Fruit fly (Drosophila melanogaster) whole organism, embryonic: Measurements from ENCODE around the gene CG4757.

Experiments
- BtbVII ChIP-seq: fragments of 200-800 bp; sonication (Bioruptor generic); optimal IDR thresholded peaks from 3 replicates; lab custom pipeline; 2017; ENCODE audit warnings: missing biosample characterization, mild to moderate bottlenecking, missing genetic modification characterization
- CG12104 ChIP-seq: fragments of 200-800 bp; sonication (Bioruptor generic); optimal IDR thresholded peaks from 3 replicates; lab custom pipeline; 2016; ENCODE audit warnings: missing biosample characterization, missing genetic modification characterization
- CG12155 ChIP-seq: fragments of 200-800 bp; sonication (Bioruptor generic); optimal IDR thresholded peaks from 3 replicates; lab custom pipeline; 2016; ENCODE audit warnings: missing biosample characterization, missing genetic modification characterization
- CG12219 ChIP-seq: fragments of 200-800 bp; sonication (Bioruptor generic); optimal IDR thresholded peaks from 3 replicates; lab custom pipeline; 2018; ENCODE audit warnings: missing biosample characterization, mild to moderate bottlenecking, missing genetic modification characterization
- CG13624 ChIP-seq: fragments of 200-800 bp; sonication (Bioruptor generic); optimal IDR thresholded peaks from 2 replicates; lab custom pipeline; 2016; ENCODE audit warnings: missing biosample characterization, missing genetic modification characterization
- CG13775 ChIP-seq: fragments of 200-800 bp; sonication (Bioruptor generic); optimal IDR thresholded peaks from 3 replicates; lab custom pipeline; 2017; ENCODE audit warnings: missing biosample characterization, mild to moderate bottlenecking, missing genetic modification characterization
- CG14014 ChIP-seq: fragments of 200-800 bp; sonication (Bioruptor generic); IDR thresholded peaks from 2 replicates; pipeline ENCODE4 v1.3.6; 2022; ENCODE audit warnings: missing biosample characterization, missing genetic modification characterization
- CG14667 ChIP-seq: fragments of 200-800 bp; sonication (Bioruptor generic); IDR thresholded peaks from 2 replicates; pipeline ENCODE4 v1.3.6; 2022; ENCODE audit warnings: missing biosample characterization, missing genetic modification characterization
- CG17359 ChIP-seq: fragments of 200-800 bp; sonication (Bioruptor generic); optimal IDR thresholded peaks from 3 replicates; lab custom pipeline; 2018; ENCODE audit warnings: missing biosample characterization, mild to moderate bottlenecking, missing genetic modification characterization, moderate library complexity
- CG1832 ChIP-seq: fragments of 200-800 bp; sonication (Bioruptor generic); optimal IDR thresholded peaks from 2 replicates; lab custom pipeline; 2017; ENCODE audit warnings: missing biosample characterization, mild to moderate bottlenecking, missing genetic modification characterization, inconsistent platforms
- CG2199 ChIP-seq: fragments of 200-800 bp; sonication (Bioruptor generic); IDR thresholded peaks from 3 replicates; pipeline ENCODE4 v1.3.6; 2022; ENCODE audit warnings: missing biosample characterization, missing genetic modification characterization
- CG2678 ChIP-seq: fragments of 200-800 bp; sonication (Bioruptor generic); optimal IDR thresholded peaks from 3 replicates; lab custom pipeline; 2019; ENCODE audit warnings: missing biosample characterization, mild to moderate bottlenecking, missing genetic modification characterization, moderate library complexity
- CG31365 ChIP-seq: fragments of 200-800 bp; sonication (Bioruptor generic); optimal IDR thresholded peaks from 2 replicates; lab custom pipeline; 2018; ENCODE audit warnings: missing biosample characterization, mild to moderate bottlenecking, missing genetic modification characterization
- CG34376 ChIP-seq: fragments of 200-800 bp; sonication (Bioruptor generic); optimal IDR thresholded peaks from 2 replicates; lab custom pipeline; 2018; ENCODE audit warnings: missing biosample characterization, mild to moderate bottlenecking, missing genetic modification characterization
- CG34422 ChIP-seq: fragments of 200-800 bp; sonication (Bioruptor generic); IDR thresholded peaks from 3 replicates; pipeline ENCODE4 v1.3.6; 2022; ENCODE audit warnings: missing biosample characterization, missing genetic modification characterization
- CG3838 ChIP-seq: fragments of 200-800 bp; sonication (Bioruptor generic); optimal IDR thresholded peaks from 3 replicates; lab custom pipeline; 2016; ENCODE audit warnings: missing biosample characterization, missing genetic modification characterization
- CG3995 ChIP-seq: fragments of 200-800 bp; sonication (Bioruptor generic); optimal IDR thresholded peaks from 3 replicates; lab custom pipeline; 2016; ENCODE audit warnings: missing biosample characterization, missing genetic modification characterization
- CG4730 ChIP-seq: fragments of 200-800 bp; sonication (Bioruptor generic); IDR thresholded peaks from 2 replicates; pipeline ENCODE4 v1.3.6; 2022; ENCODE audit warnings: missing biosample characterization, missing genetic modification characterization
- CG6689 ChIP-seq: fragments of 200-800 bp; sonication (Bioruptor generic); IDR thresholded peaks from 2 replicates; pipeline ENCODE4 v1.3.6; 2022; ENCODE audit warnings: missing biosample characterization, missing genetic modification characterization
- CG6765 ChIP-seq: fragments of 200-800 bp; sonication (Bioruptor generic); optimal IDR thresholded peaks from 3 replicates; lab custom pipeline; 2017; ENCODE audit warnings: missing biosample characterization, mild to moderate bottlenecking, missing genetic modification characterization
- CG7839 ChIP-seq: fragments of 200-800 bp; sonication (Bioruptor generic); optimal IDR thresholded peaks from 3 replicates; lab custom pipeline; 2018; ENCODE audit warnings: missing biosample characterization, mild to moderate bottlenecking, missing genetic modification characterization, moderate library complexity
- CG8478 ChIP-seq: fragments of >200 bp; optimal IDR thresholded peaks from 2 replicates; lab custom pipeline; 2018
- Dref ChIP-seq: fragments of 200-800 bp; sonication (Bioruptor generic); IDR thresholded peaks from 2 replicates; pipeline ENCODE4 v1.3.6; 2022; ENCODE audit warnings: missing biosample characterization, missing genetic modification characterization
- Ets97D ChIP-seq: fragments of 200-800 bp; sonication (Bioruptor generic); optimal IDR thresholded peaks from 3 replicates; lab custom pipeline; 2016; ENCODE audit warnings: missing biosample characterization, missing genetic modification characterization
- HLHmδ ChIP-seq: fragments of 200-800 bp; sonication (Bioruptor generic); optimal IDR thresholded peaks from 2 replicates; lab custom pipeline; 2018; ENCODE audit warnings: missing biosample characterization, mild to moderate bottlenecking, missing genetic modification characterization, moderate library complexity
- HmgZ ChIP-seq: fragments of 200-800 bp; sonication (Bioruptor generic); optimal IDR thresholded peaks from 2 replicates; lab custom pipeline; 2018; ENCODE audit warnings: missing biosample characterization, mild to moderate bottlenecking, missing genetic modification characterization
- Hmx ChIP-seq: fragments of 200-800 bp; sonication (Bioruptor generic); optimal IDR thresholded peaks from 2 replicates; lab custom pipeline; 2016; ENCODE audit warnings: missing biosample characterization, missing genetic modification characterization
- Hsf ChIP-seq: fragments of 200-800 bp; sonication (Bioruptor generic); optimal IDR thresholded peaks from 3 replicates; lab custom pipeline; 2016; ENCODE audit warnings: missing biosample characterization, missing genetic modification characterization
- MTF-1 ChIP-seq: fragments of 200-800 bp; sonication (Bioruptor generic); optimal IDR thresholded peaks from 2 replicates; lab custom pipeline; 2018; ENCODE audit warnings: missing biosample characterization, mild to moderate bottlenecking, missing genetic modification characterization, borderline replicate concordance
- NC2α ChIP-seq: fragments of 200-800 bp; sonication (Bioruptor generic); optimal IDR thresholded peaks from 2 replicates; lab custom pipeline; 2016; ENCODE audit warnings: missing biosample characterization, missing genetic modification characterization
- NFAT ChIP-seq: fragments of 200-800 bp; sonication (Bioruptor generic); IDR thresholded peaks from 2 replicates; pipeline ENCODE4 v1.3.6; 2022; ENCODE audit warnings: missing biosample characterization, missing genetic modification characterization
- Rfx ChIP-seq: fragments of 200-800 bp; sonication (Bioruptor generic); IDR thresholded peaks from 2 replicates; pipeline ENCODE4 v1.3.6; 2022; ENCODE audit warnings: missing biosample characterization, missing genetic modification characterization
- Ssrp ChIP-seq: fragments of 200-800 bp; sonication (Bioruptor generic); optimal IDR thresholded peaks from 2 replicates; lab custom pipeline; 2018; ENCODE audit warnings: missing biosample characterization, mild to moderate bottlenecking, missing genetic modification characterization, moderate library complexity
- amos ChIP-seq: fragments of 200-800 bp; sonication (Bioruptor generic); IDR thresholded peaks from 2 replicates; pipeline ENCODE4 v1.3.6; 2022; ENCODE audit warnings: missing biosample characterization, missing genetic modification characterization; ENCODE audit not compliant: partially characterized antibody
- ap ChIP-seq: fragments of 200-800 bp; sonication (Bioruptor generic); IDR thresholded peaks from 2 replicates; pipeline ENCODE4 v1.3.6; 2022; ENCODE audit warnings: missing biosample characterization, missing genetic modification characterization
- bigmax ChIP-seq: fragments of 200-800 bp; sonication (Bioruptor generic); optimal IDR thresholded peaks from 2 replicates; lab custom pipeline; 2018; ENCODE audit warnings: missing biosample characterization, mild to moderate bottlenecking, missing genetic modification characterization
- btn ChIP-seq: fragments of 200-800 bp; sonication (Bioruptor generic); optimal IDR thresholded peaks from 2 replicates; lab custom pipeline; 2016; ENCODE audit warnings: missing biosample characterization, missing genetic modification characterization
- chinmo ChIP-seq: fragments of 200-800 bp; sonication (Bioruptor generic); IDR thresholded peaks from 4 replicates; pipeline ENCODE4 v1.3.6; 2022; ENCODE audit warnings: missing biosample characterization, missing genetic modification characterization; ENCODE audit not compliant: partially characterized antibody
- dimm ChIP-seq: fragments of 200-800 bp; sonication (Bioruptor generic); IDR thresholded peaks from 2 replicates; pipeline ENCODE4 v1.3.6; 2022; ENCODE audit warnings: missing biosample characterization, missing genetic modification characterization
- dmrt11E ChIP-seq: fragments of 200-800 bp; sonication (Bioruptor generic); optimal IDR thresholded peaks from 3 replicates; lab custom pipeline; 2018; ENCODE audit warnings: missing biosample characterization, mild to moderate bottlenecking, missing genetic modification characterization, moderate library complexity
- dmrt99B ChIP-seq: fragments of 200-800 bp; sonication (Bioruptor generic); optimal IDR thresholded peaks from 2 replicates; lab custom pipeline; 2018; ENCODE audit warnings: missing biosample characterization, mild to moderate bottlenecking, missing genetic modification characterization, moderate library complexity
- ems ChIP-seq: fragments of 200-800 bp; sonication (Bioruptor generic); optimal IDR thresholded peaks from 3 replicates; lab custom pipeline; 2016; ENCODE audit warnings: missing biosample characterization, missing genetic modification characterization
- grn ChIP-seq: fragments of 200-800 bp; sonication (Bioruptor generic); optimal IDR thresholded peaks from 3 replicates; lab custom pipeline; 2017; ENCODE audit warnings: missing biosample characterization, missing genetic modification characterization
- her ChIP-seq: fragments of 200-800 bp; sonication (Bioruptor generic); optimal IDR thresholded peaks from 2 replicates; lab custom pipeline; 2016; ENCODE audit warnings: missing biosample characterization, missing genetic modification characterization
- hth ChIP-seq: fragments of >200 bp; optimal IDR thresholded peaks from 2 replicates; lab custom pipeline; 2017; ENCODE audit warnings: inconsistent platforms
- mam ChIP-seq: fragments of 200-800 bp; sonication (Bioruptor generic); optimal IDR thresholded peaks from 3 replicates; lab custom pipeline; 2016; ENCODE audit warnings: missing biosample characterization, missing genetic modification characterization
- nom ChIP-seq: fragments of 200-800 bp; sonication (Bioruptor generic); optimal IDR thresholded peaks from 2 replicates; lab custom pipeline; 2017; ENCODE audit warnings: missing biosample characterization, missing genetic modification characterization, mild to moderate bottlenecking, moderate library complexity, missing genetic modification reagents
- odd ChIP-seq: fragments of 200-800 bp; sonication (Bioruptor generic); optimal IDR thresholded peaks from 2 replicates; lab custom pipeline; 2017; ENCODE audit warnings: missing biosample characterization, mild to moderate bottlenecking, missing genetic modification characterization
- shn ChIP-seq: fragments of 200-800 bp; sonication (Bioruptor generic); optimal IDR thresholded peaks from 3 replicates; lab custom pipeline; 2016; ENCODE audit warnings: missing biosample characterization, missing genetic modification characterization
- sim ChIP-seq: fragments of 200-800 bp; sonication (Bioruptor generic); IDR thresholded peaks from 2 replicates; pipeline ENCODE4 v1.3.6; 2022; ENCODE audit warnings: missing biosample characterization, missing genetic modification characterization
- tgo ChIP-seq: fragments of 200-800 bp; sonication (Bioruptor generic); IDR thresholded peaks from 3 replicates; pipeline ENCODE4 v1.3.6; 2022; ENCODE audit warnings: missing biosample characterization, missing genetic modification characterization
- tin ChIP-seq: fragments of 200-800 bp; sonication (Bioruptor generic); optimal IDR thresholded peaks from 3 replicates; lab custom pipeline; 2016; ENCODE audit warnings: missing biosample characterization, missing genetic modification characterization
- unc-4 ChIP-seq: fragments of 200-800 bp; sonication (Bioruptor generic); IDR thresholded peaks from 2 replicates; pipeline ENCODE4 v1.3.6; 2022; ENCODE audit warnings: missing biosample characterization, missing genetic modification characterization; ENCODE audit not compliant: partially characterized antibody
- zfh2 ChIP-seq: fragments of 200-800 bp; sonication (Bioruptor generic); optimal IDR thresholded peaks from 2 replicates; lab custom pipeline; 2016; ENCODE audit warnings: missing biosample characterization, missing genetic modification characterization

The CG4757 gene

dm6 chr3R:11128116-11128626 is 32.8 kb upstream of the CG4757 start, which contains the start of gene Ugt35C1 (continued):
- TF ChIP-seq NC2α (GFP tag; lab: Kevin White, UChicago) (no peak), amos (GFP tag; lab: Robert Waterston, UW) (peak; percentile 11; the same call in 1 of the 2 replicates), ems (GFP tag; lab: Kevin White, UChicago) (no peak), MTF-1 (GFP tag; lab: Kevin White, UChicago) (no peak), Ets97D (GFP tag; lab: Kevin White, UChicago) (no peak), CG2678 (no peak), HLHmδ (no peak), hth (lab: Kevin White, UChicago) (no peak), CG14014 (no peak), CG3995 (GFP tag; lab: Kevin White, UChicago) (peak; percentile 67), Dref (GFP tag; lab: Robert Waterston, UW) (no peak), shn (no peak), CG6765 (GFP tag; lab: Kevin White, UChicago) (no peak), CG1832 (GFP tag; lab: Kevin White, UChicago) (no peak), tin (GFP tag; lab: Kevin White, UChicago) (no peak), HmgZ (tag; lab: Kevin White, UChicago) (no peak), CG13775 (no peak), odd (GFP tag; lab: Kevin White, UChicago) (no peak), CG14667 (GFP tag; lab: Robert Waterston, UW) (no peak), CG17359 (tag; lab: Kevin White, UChicago) (no peak), CG6689 (GFP tag; lab: Robert Waterston, UW) (no peak), Hmx (GFP tag; lab: Kevin White, UChicago) (no peak), CG12104 (no peak), dmrt11E (tag; lab: Kevin White, UChicago) (no peak), BtbVII (GFP tag; lab: Kevin White, UChicago) (no peak), Hsf (no peak), tgo (GFP tag; lab: Robert Waterston, UW) (no peak), CG12219 (GFP tag; lab: Kevin White, UChicago) (no peak), CG34376 (GFP tag; lab: Kevin White, UChicago) (peak; percentile 33), ap (GFP tag; lab: Robert Waterston, UW) (no peak), CG8478 (lab: Kevin White, UChicago) (no peak), her (no peak), dimm (GFP tag; lab: Robert Waterston, UW) (no peak), btn (no peak), mam (GFP tag; lab: Kevin White, UChicago) (no peak), nom (GFP tag; lab: Kevin White, UChicago) (no peak), CG3838 (no peak), CG7839 (tag; lab: Kevin White, UChicago) (no peak), chinmo (GFP tag; lab: Robert Waterston, UW) (0 out of 4 replicates have a peak, but pooled peaks have one; percentile 22), CG12155 (GFP tag; lab: Kevin White, UChicago) (no peak), CG2199 (GFP tag; lab: Robert Waterston, UW) (no peak)

- TF ChIP-seq CG13624 (GFP tag; lab: Kevin White, UChicago) (no peak), CG31365 (tag; lab: Kevin White, UChicago) (no peak), bigmax (GFP tag; lab: Kevin White, UChicago) (no peak), NFAT (GFP tag; lab: Robert Waterston, UW) (no peak), zfh2 (GFP tag; lab: Kevin White, UChicago) (no peak), unc-4 (GFP tag; lab: Robert Waterston, UW) (no peak), dmrt99B (tag; lab: Kevin White, UChicago) (no peak), CG34422 (no peak), Ssrp (tag; lab: Kevin White, UChicago) (no peak), grn (GFP tag; lab: Kevin White, UChicago) (no peak), NC2α (GFP tag; lab: Kevin White, UChicago) (no peak), Rfx (GFP tag; lab: Robert Waterston, UW) (no peak), CG4730 (no peak), sim (GFP tag; lab: Robert Waterston, UW) (no peak)
- TF ChIP-seq, all 482 proteins: peak for 0
These were observed 24.1 kb upstream of the CG4757 start, which contains the start of gene mAcon2 for dm6 chr3R:11136877-11137276. mAcon2 (plus strand) TSS chr3R:11137177.
